Worm (Caenorhabditis elegans) whole organism, late embryonic: Measurements from ENCODE around the gene srlf-7.

Source experiments
- ceh-24 ChIP-seq: sonication (generic microtip); optimal IDR thresholded peaks from 2 replicates; lab custom pipeline; 2016; ENCODE audit warnings: mild to moderate bottlenecking, missing genetic modification characterization, missing compliant biosample characterization
- nfya-1 ChIP-seq: sonication (generic microtip); optimal IDR thresholded peaks from 2 replicates; lab custom pipeline; 2017; ENCODE audit warnings: missing genetic modification characterization, mild to moderate bottlenecking, missing compliant biosample characterization, antibody characterized with exemption, moderate library complexity
- tbx-2 ChIP-seq: sonication (generic microtip); optimal IDR thresholded peaks from 2 replicates; lab custom pipeline; 2016; ENCODE audit warnings: missing genetic modification characterization, missing compliant biosample characterization

DNA sequence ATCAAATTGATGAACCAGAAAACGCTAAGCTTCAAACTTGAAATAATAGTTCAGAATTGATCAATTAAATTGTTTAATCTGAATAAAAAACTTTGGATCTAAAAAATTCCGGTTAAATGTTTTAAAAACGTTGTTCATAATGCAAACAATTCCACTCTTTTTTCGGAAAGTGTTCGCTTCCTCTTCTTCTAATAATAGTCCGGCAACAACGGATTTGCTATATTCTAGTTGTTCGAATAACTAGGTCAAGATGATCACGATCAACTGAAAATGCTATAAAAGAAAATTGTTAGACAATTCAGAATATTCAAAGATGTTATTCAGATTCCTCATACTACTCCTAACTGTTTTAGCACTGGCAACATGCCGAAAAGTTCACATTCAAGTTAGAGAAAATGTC, 41.8 kb downstream of the srlf-7 start, which contains the start of gene D2024.4:
- TF ChIP-seq tbx-2 (tag; lab: Kevin White, UChicago), result no peak
- TF ChIP-seq nfya-1, result no peak
- no peak for TF ChIP-seq ceh-24 (tag; lab: Kevin White, UChicago)
